Worm (Caenorhabditis elegans) whole organism, L4 larva: ENCODE measurements around the gene best-19.

Source experiments
- F10B5.3 ChIP-seq: sonication (generic microtip); optimal IDR thresholded peaks from 2 replicates; lab custom pipeline; 2016; ENCODE audit warnings: mild to moderate bottlenecking, missing genetic modification characterization, missing compliant biosample characterization
- F26F4.8 ChIP-seq: fragments of 200-800 bp; sonication (Bioruptor generic); conservative IDR thresholded peaks from 2 replicates; pipeline ENCODE4 v1.3.6; 2022; ENCODE audit warnings: missing genetic modification characterization, missing compliant biosample characterization
- T20F7.1 ChIP-seq: fragments of 200-800 bp; sonication (Bioruptor generic); optimal IDR thresholded peaks from 2 replicates; lab custom pipeline; 2018; ENCODE audit warnings: mild to moderate bottlenecking, missing genetic modification characterization, missing compliant biosample characterization
- Y105C5A.15 ChIP-seq: fragments of 200-800 bp; sonication (Bioruptor generic); IDR thresholded peaks from 2 replicates; pipeline ENCODE4 v1.3.6; 2022; ENCODE audit warnings: missing genetic modification characterization, missing compliant biosample characterization
- Y48G9A.11 ChIP-seq: fragments of 200-800 bp; sonication (Bioruptor generic); IDR thresholded peaks from 2 replicates; pipeline ENCODE4 v1.3.6; 2022; ENCODE audit warnings: missing genetic modification reagents, missing genetic modification characterization, missing compliant biosample characterization
- Y75B8A.6 ChIP-seq: fragments of 200-800 bp; sonication (Bioruptor generic); IDR thresholded peaks from 2 replicates; pipeline ENCODE4 v1.3.6; 2022; ENCODE audit warnings: missing genetic modification reagents, missing genetic modification characterization, missing compliant biosample characterization
- ZK337.2 ChIP-seq: fragments of 200-800 bp; sonication (Bioruptor generic); IDR thresholded peaks from 2 replicates; pipeline ENCODE4 v1.3.6; 2022; ENCODE audit warnings: missing genetic modification reagents, missing genetic modification characterization, missing compliant biosample characterization
- aly-2 ChIP-seq: sonication (generic microtip); optimal IDR thresholded peaks from 2 replicates; lab custom pipeline; 2018; ENCODE audit warnings: missing biosample characterization, missing genetic modification characterization
- ama-1 ChIP-seq: fragments of 150-350 bp; optimal IDR thresholded peaks from 2 replicates; lab custom pipeline; 2014; ENCODE audit warnings: inconsistent platforms, mixed read lengths
- arid-1 ChIP-seq: fragments of 200-800 bp; sonication (Bioruptor generic); conservative IDR thresholded peaks from 2 replicates; pipeline ENCODE4 v1.3.6; 2022; ENCODE audit warnings: missing genetic modification reagents, missing genetic modification characterization, missing compliant biosample characterization
- attf-4 ChIP-seq: sonication (generic microtip); optimal IDR thresholded peaks from 3 replicates; lab custom pipeline; 2017; ENCODE audit warnings: missing biosample characterization, missing genetic modification characterization
- ceh-20 ChIP-seq: fragments of 200-800 bp; sonication (Bioruptor generic); IDR thresholded peaks from 2 replicates; pipeline ENCODE4 v1.3.6; 2022; ENCODE audit warnings: missing genetic modification reagents, missing genetic modification characterization, missing compliant biosample characterization
- ceh-28 ChIP-seq: fragments of 150-350 bp; optimal IDR thresholded peaks from 2 replicates; lab custom pipeline; 2014; ENCODE audit warnings: missing biosample characterization, missing genetic modification reagents, missing genetic modification characterization
- ceh-32 ChIP-seq: sonication (generic microtip); optimal IDR thresholded peaks from 2 replicates; lab custom pipeline; 2016; ENCODE audit warnings: mild to moderate bottlenecking, missing genetic modification characterization, missing compliant biosample characterization; ENCODE audit not compliant: poor library complexity
- ceh-44 ChIP-seq: fragments of 200-800 bp; sonication (Bioruptor generic); IDR thresholded peaks from 2 replicates; pipeline ENCODE4 v1.3.6; 2022; ENCODE audit warnings: missing genetic modification reagents, missing genetic modification characterization, missing compliant biosample characterization
- ceh-62 ChIP-seq: sonication (generic microtip); optimal IDR thresholded peaks from 2 replicates; lab custom pipeline; 2017; ENCODE audit warnings: missing biosample characterization, missing genetic modification characterization
- ctbp-1 ChIP-seq: fragments of 200-800 bp; sonication (Bioruptor generic); IDR thresholded peaks from 2 replicates; pipeline ENCODE4 v1.3.6; 2022; ENCODE audit warnings: missing genetic modification reagents, missing genetic modification characterization, missing compliant biosample characterization
- daf-16 ChIP-seq, 3 experiments: sonication (generic microtip); optimal IDR thresholded peaks; 2 replicates each; lab custom pipeline; 2016 to 2017; ENCODE audit warnings: missing genetic modification characterization in 3 of 3, missing genetic modification reagents in 3 of 3, mild to moderate bottlenecking in 2 of 3, missing compliant biosample characterization in 2 of 3, missing biosample characterization in 1 of 3, moderate library complexity in 1 of 3
- dmd-6 ChIP-seq: fragments of 200-800 bp; sonication (Bioruptor generic); IDR thresholded peaks from 2 replicates; pipeline ENCODE4 v1.3.6; 2022; ENCODE audit warnings: missing genetic modification reagents, missing genetic modification characterization, missing compliant biosample characterization
- dmd-8 ChIP-seq: fragments of 200-800 bp; sonication (Bioruptor generic); IDR thresholded peaks from 2 replicates; pipeline ENCODE4 v1.3.6; 2022; ENCODE audit warnings: missing genetic modification characterization, missing compliant biosample characterization
- dpl-1 ChIP-seq: fragments of 150-350 bp; optimal IDR thresholded peaks from 2 replicates; lab custom pipeline; 2014; ENCODE audit warnings: missing biosample characterization, missing genetic modification reagents, missing genetic modification characterization
- egl-27 ChIP-seq: sonication (generic microtip); optimal IDR thresholded peaks from 3 replicates; lab custom pipeline; 2017; ENCODE audit warnings: missing biosample characterization, missing genetic modification reagents, missing genetic modification characterization
- fos-1 ChIP-seq: fragments of 150-350 bp; optimal IDR thresholded peaks from 2 replicates; lab custom pipeline; 2014; ENCODE audit warnings: missing biosample characterization, missing genetic modification characterization
- gei-8 ChIP-seq: fragments of 200-800 bp; sonication (Bioruptor generic); optimal IDR thresholded peaks from 2 replicates; lab custom pipeline; 2018; ENCODE audit warnings: mild to moderate bottlenecking, missing genetic modification characterization, missing compliant biosample characterization
- hif-1 ChIP-seq, 2 experiments: sonication (generic microtip); optimal IDR thresholded peaks; 2 replicates each; lab custom pipeline; 2016 to 2017; ENCODE audit warnings: missing compliant biosample characterization in 2 of 2, missing genetic modification characterization in 2 of 2, missing genetic modification reagents in 2 of 2, missing genotype in 2 of 2, mild to moderate bottlenecking in 1 of 2
- hlh-11 ChIP-seq: fragments of 200-800 bp; sonication (Bioruptor generic); optimal IDR thresholded peaks from 2 replicates; lab custom pipeline; 2018; ENCODE audit warnings: mild to moderate bottlenecking, missing genetic modification characterization, missing compliant biosample characterization
- lin-13 ChIP-seq: fragments of 150-350 bp; optimal IDR thresholded peaks from 2 replicates; lab custom pipeline; 2014; ENCODE audit warnings: missing biosample characterization, missing genetic modification reagents, missing genetic modification characterization
- lin-29 ChIP-seq: fragments of 200-800 bp; sonication (Bioruptor generic); IDR thresholded peaks from 2 replicates; pipeline ENCODE4 v1.3.6; 2022; ENCODE audit warnings: missing genetic modification reagents, missing genetic modification characterization, missing compliant biosample characterization
- lin-39 ChIP-seq: fragments of 150-350 bp; optimal IDR thresholded peaks from 2 replicates; lab custom pipeline; 2014; ENCODE audit warnings: missing biosample characterization, missing genetic modification reagents, missing genetic modification characterization
- mdt-29 ChIP-seq: fragments of 200-800 bp; sonication (Bioruptor generic); IDR thresholded peaks from 2 replicates; pipeline ENCODE4 v1.3.6; 2022; ENCODE audit warnings: missing genetic modification reagents, missing genetic modification characterization, missing compliant biosample characterization
- mep-1 ChIP-seq: fragments of 150-350 bp; sonication (generic microtip); optimal IDR thresholded peaks from 3 replicates; lab custom pipeline; 2014; ENCODE audit warnings: missing biosample characterization, missing genetic modification characterization
- mes-2 ChIP-seq: sonication (generic microtip); optimal IDR thresholded peaks from 2 replicates; lab custom pipeline; 2016; ENCODE audit warnings: missing genotype, mild to moderate bottlenecking, missing genetic modification characterization, missing compliant biosample characterization; ENCODE audit not compliant: poor library complexity, severe bottlenecking
- nhr-10 ChIP-seq: fragments of 150-350 bp; optimal IDR thresholded peaks from 2 replicates; lab custom pipeline; 2014; ENCODE audit warnings: missing biosample characterization, missing genetic modification characterization
- nhr-11 ChIP-seq: fragments of 150-350 bp; optimal IDR thresholded peaks from 2 replicates; lab custom pipeline; 2014; ENCODE audit warnings: missing biosample characterization, missing genetic modification characterization
- nhr-237 ChIP-seq: sonication (generic microtip); optimal IDR thresholded peaks from 2 replicates; lab custom pipeline; 2017; ENCODE audit warnings: missing biosample characterization, missing genetic modification characterization
- nhr-25 ChIP-seq: sonication (generic microtip); optimal IDR thresholded peaks from 2 replicates; lab custom pipeline; 2017; ENCODE audit warnings: missing genetic modification characterization, mild to moderate bottlenecking, missing compliant biosample characterization, antibody characterized with exemption, moderate library complexity, borderline replicate concordance; ENCODE audit not compliant: insufficient read depth
- nhr-28 ChIP-seq: fragments of 150-350 bp; optimal IDR thresholded peaks from 2 replicates; lab custom pipeline; 2014; ENCODE audit warnings: missing biosample characterization, missing genetic modification characterization
- nhr-41 ChIP-seq: fragments of 200-800 bp; sonication (Bioruptor generic); IDR thresholded peaks from 2 replicates; pipeline ENCODE4 v1.3.6; 2022; ENCODE audit warnings: missing genetic modification reagents, missing genetic modification characterization, missing compliant biosample characterization
- nhr-42 ChIP-seq: fragments of 200-800 bp; sonication (Bioruptor generic); IDR thresholded peaks from 2 replicates; pipeline ENCODE4 v1.3.6; 2022; ENCODE audit warnings: missing genetic modification characterization, missing compliant biosample characterization
- nhr-48 ChIP-seq: sonication (generic microtip); optimal IDR thresholded peaks from 2 replicates; lab custom pipeline; 2016; ENCODE audit warnings: mild to moderate bottlenecking, missing genetic modification characterization, missing compliant biosample characterization
- nhr-76 ChIP-seq: fragments of 150-350 bp; optimal IDR thresholded peaks from 2 replicates; lab custom pipeline; 2014; ENCODE audit warnings: missing biosample characterization, missing genetic modification characterization
- nhr-77 ChIP-seq: fragments of 150-350 bp; optimal IDR thresholded peaks from 2 replicates; lab custom pipeline; 2014; ENCODE audit warnings: missing biosample characterization, missing genetic modification characterization
- pqm-1 ChIP-seq: sonication (generic microtip); optimal IDR thresholded peaks from 2 replicates; lab custom pipeline; 2017; ENCODE audit warnings: missing biosample characterization, missing genetic modification characterization
- saeg-2 ChIP-seq: fragments of 200-800 bp; sonication (Bioruptor generic); IDR thresholded peaks from 2 replicates; pipeline ENCODE4 v1.3.6; 2022; ENCODE audit warnings: missing genetic modification reagents, missing genetic modification characterization, missing compliant biosample characterization
- skn-1 ChIP-seq: fragments of 150-350 bp; optimal IDR thresholded peaks from 2 replicates; lab custom pipeline; 2014; ENCODE audit warnings: missing biosample characterization, missing genetic modification characterization
- snpc-4 ChIP-seq: fragments of 150-350 bp; optimal IDR thresholded peaks from 2 replicates; lab custom pipeline; 2014; ENCODE audit warnings: missing biosample characterization, missing genetic modification characterization
- spr-1 ChIP-seq: sonication (generic microtip); optimal IDR thresholded peaks from 2 replicates; lab custom pipeline; 2016; ENCODE audit warnings: mild to moderate bottlenecking, missing genetic modification characterization, missing compliant biosample characterization
- unc-130 ChIP-seq: sonication (generic microtip); optimal IDR thresholded peaks from 2 replicates; lab custom pipeline; 2016; ENCODE audit warnings: missing genetic modification reagents, missing genetic modification characterization, missing compliant biosample characterization
- unc-39 ChIP-seq: sonication (generic microtip); optimal IDR thresholded peaks from 2 replicates; lab custom pipeline; 2017; ENCODE audit warnings: missing biosample characterization, missing genetic modification characterization
- unc-62 ChIP-seq, 3 experiments: fragments of 150-350 bp in 1 of 3; sonication (generic microtip); optimal IDR thresholded peaks in 2 of 3; peaks in 1 of 3; 1 replicate in 1 of 3; 2 replicates in 2 of 3; lab custom pipeline; 2014 to 2017; ENCODE audit warnings: missing biosample characterization in 3 of 3, missing genetic modification characterization in 3 of 3, missing genetic modification reagents in 3 of 3, missing genotype in 1 of 3
- zip-11 ChIP-seq: fragments of 200-800 bp; sonication (Bioruptor generic); IDR thresholded peaks from 2 replicates; pipeline ENCODE4 v1.3.6; 2022; ENCODE audit warnings: missing genetic modification characterization, missing compliant biosample characterization
- ztf-7 ChIP-seq: fragments of 150-350 bp; optimal IDR thresholded peaks from 2 replicates; lab custom pipeline; 2014; ENCODE audit warnings: missing biosample characterization, missing genetic modification characterization

The best-19 gene

ce11 chrIV:255379-255857 lies 28.0 kb upstream of the best-19 start, which contains the start of gene rcat-1 (continued):
- TF ChIP-seq mdt-29 (GFP tag; lab: Robert Waterston, UW) (no peak), fos-1 (tag; lab: Kevin White, UChicago) (no peak), ceh-44 (no peak), F26F4.8 (GFP tag; lab: Robert Waterston, UW) (no peak), mep-1 (tag; lab: Kevin White, UChicago) (peak; percentile 74), hif-1 (tag; optimal IDR thresholded peaks at IDR 0.05; lab: Kevin White, UChicago) (peak in 1 of 2 experiments; percentile 61), attf-4 (no peak), Y105C5A.15 (GFP tag; lab: Robert Waterston, UW) (no peak), Y48G9A.11 (GFP tag; lab: Robert Waterston, UW) (no peak), nhr-28 (tag; lab: Kevin White, UChicago) (peak; percentile 47), arid-1 (no peak), daf-16 (GFP tag; optimal IDR thresholded peaks at IDR 0.05; lab: Kevin White, UChicago) (no peak), daf-16 (tag; optimal IDR thresholded peaks at IDR 0.05; lab: Kevin White, UChicago) (no peak), nhr-11 (tag; lab: Kevin White, UChicago) (peak; percentile 73), snpc-4 (tag; lab: Kevin White, UChicago) (no peak), nhr-76 (tag; lab: Kevin White, UChicago) (no peak), nhr-237 (tag; lab: Kevin White, UChicago) (no peak), T20F7.1 (GFP tag; lab: Kevin White, UChicago) (no peak), ceh-62 (tag; lab: Kevin White, UChicago) (no peak), pqm-1 (no peak), ceh-32 (tag; lab: Kevin White, UChicago) (no peak), hlh-11 (tag; lab: Kevin White, UChicago) (peak; percentile 1), lin-39 (tag; lab: Kevin White, UChicago) (no peak), nhr-10 (tag; lab: Kevin White, UChicago) (no peak), aly-2 (tag; lab: Kevin White, UChicago) (no peak), lin-13 (peak; percentile 71), egl-27 (no peak), lin-29 (GFP tag; lab: Robert Waterston, UW) (no peak), nhr-77 (tag; lab: Kevin White, UChicago) (peak; percentile 85), nhr-48 (no peak), ztf-7 (tag; lab: Kevin White, UChicago) (peak; percentile 22), ZK337.2 (GFP tag; lab: Robert Waterston, UW) (no peak), saeg-2 (GFP tag; lab: Robert Waterston, UW) (no peak), unc-62 (GFP tag; optimal IDR thresholded peaks at IDR 0.05 in 1 of 2; lab: Kevin White, UChicago) (peak in 1 of 2 experiments; percentile 49), unc-62 (tag; optimal IDR thresholded peaks at IDR 0.05; lab: Kevin White, UChicago) (no peak), dmd-8 (no peak), nhr-41 (no peak), gei-8 (GFP tag; lab: Kevin White, UChicago) (no peak), dmd-6 (GFP tag; lab: Robert Waterston, UW) (no peak), ceh-28 (tag; lab: Kevin White, UChicago) (no peak), ceh-20 (no peak), dpl-1 (GFP tag; lab: Kevin White, UChicago) (peak; percentile 95), zip-11 (no peak), spr-1 (tag; lab: Kevin White, UChicago) (no peak), ama-1 (peak; percentile 42), nhr-42 (no peak), skn-1 (no peak), mes-2 (peak; percentile 92), nhr-25 (tag; lab: Kevin White, UChicago) (peak; percentile 40), unc-39 (tag; lab: Kevin White, UChicago) (no peak), Y75B8A.6 (GFP tag; lab: Robert Waterston, UW) (no peak), unc-130 (GFP tag; lab: Kevin White, UChicago) (no peak), F10B5.3 (no peak), ctbp-1 (no peak)
